Worm (Caenorhabditis elegans): Measurements from ENCODE around the gene F28H6.4.

ce11 chrX:14140040-14140439 lies 12.4 kb downstream of the F28H6.4 start, which contains the start of gene nkat-1:
- TF ChIP-seq nhr-12 (tag; optimal IDR thresholded peaks at IDR 0.05) (no peak), lin-35 (GFP tag; optimal IDR thresholded peaks at IDR 0.05) (no peak), aly-2 (tag; optimal IDR thresholded peaks at IDR 0.05) (no peak), unc-62 (GFP tag; optimal IDR thresholded peaks at IDR 0.05) (no peak)
